Fruit fly (Drosophila melanogaster) whole organism, embryonic: ENCODE data around the gene PAPLA1.

Source experiments
- CG14014 ChIP-seq: fragments of 200-800 bp; sonication (Bioruptor generic); IDR thresholded peaks from 2 replicates; pipeline ENCODE4 v1.3.6; 2022; ENCODE audit warnings: missing biosample characterization, missing genetic modification characterization
- CG1603 ChIP-seq: fragments of 200-800 bp; sonication (Bioruptor generic); optimal IDR thresholded peaks from 2 replicates; lab custom pipeline; 2019; ENCODE audit warnings: missing biosample characterization, mild to moderate bottlenecking, missing genetic modification characterization, moderate library complexity
- CG31388 ChIP-seq: fragments of 200-800 bp; sonication (Bioruptor generic); optimal IDR thresholded peaks from 2 replicates; lab custom pipeline; 2016; ENCODE audit warnings: missing biosample characterization, missing genetic modification characterization
- CG32767 ChIP-seq: fragments of 200-800 bp; sonication (Bioruptor generic); IDR thresholded peaks from 2 replicates; pipeline ENCODE4 v1.3.6; 2022; ENCODE audit warnings: missing biosample characterization, missing genetic modification characterization
- CG33213 ChIP-seq: fragments of 200-800 bp; sonication (Bioruptor generic); optimal IDR thresholded peaks from 3 replicates; lab custom pipeline; 2016; ENCODE audit warnings: missing biosample characterization, missing genetic modification characterization
- CG34376 ChIP-seq: fragments of 200-800 bp; sonication (Bioruptor generic); optimal IDR thresholded peaks from 2 replicates; lab custom pipeline; 2018; ENCODE audit warnings: missing biosample characterization, mild to moderate bottlenecking, missing genetic modification characterization
- CG9932 ChIP-seq: fragments of 200-800 bp; sonication (Bioruptor generic); IDR thresholded peaks from 2 replicates; pipeline ENCODE4 v1.3.6; 2022; ENCODE audit warnings: missing biosample characterization, missing genetic modification characterization
- Hr39 ChIP-seq: fragments of >200 bp; optimal IDR thresholded peaks from 2 replicates; lab custom pipeline; 2017
- Meics ChIP-seq: fragments of 200-800 bp; sonication (Bioruptor generic); optimal IDR thresholded peaks from 2 replicates; lab custom pipeline; 2017; ENCODE audit warnings: missing biosample characterization, mild to moderate bottlenecking, missing genetic modification characterization
- kay ChIP-seq: fragments of 200-800 bp; sonication (Bioruptor generic); optimal IDR thresholded peaks from 2 replicates; lab custom pipeline; 2016; ENCODE audit warnings: missing biosample characterization, missing genetic modification characterization
- wdn ChIP-seq: fragments of 200-800 bp; sonication (Bioruptor generic); IDR thresholded peaks from 2 replicates; pipeline ENCODE4 v1.3.6; 2022; ENCODE audit warnings: missing biosample characterization, missing genetic modification characterization
- zen2 ChIP-seq: fragments of 200-800 bp; sonication (Bioruptor generic); IDR thresholded peaks from 3 replicates; pipeline ENCODE4 v1.3.6; 2022; ENCODE audit warnings: missing biosample characterization, missing genetic modification characterization; ENCODE audit not compliant: partially characterized antibody

DNA sequence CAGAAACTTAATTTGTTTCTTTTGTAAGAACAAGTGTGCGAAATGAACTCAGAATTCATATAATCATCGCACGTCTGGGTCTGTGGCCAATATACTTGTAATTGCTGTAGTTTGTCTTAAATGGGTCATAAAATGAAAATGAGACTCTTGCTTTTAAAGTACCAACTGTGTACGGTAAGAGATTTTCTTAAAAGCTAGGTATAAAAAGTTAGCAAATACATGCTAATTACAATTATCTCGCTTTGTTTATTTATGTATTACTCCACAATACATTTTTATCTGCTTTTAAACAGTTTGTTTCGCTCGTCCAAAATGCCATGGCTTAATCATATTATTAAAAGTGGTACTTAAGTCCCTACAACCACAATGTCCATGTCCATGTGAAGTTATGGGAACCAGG is 44.3 kb upstream of the PAPLA1 start:
- TF ChIP-seq CG32767 (GFP tag; lab: Robert Waterston, UW) = no peak
- no peak for TF ChIP-seq kay (GFP tag; lab: Kevin White, UChicago)
- no peak for TF ChIP-seq CG34376 (GFP tag; lab: Kevin White, UChicago)
- TF ChIP-seq wdn (GFP tag; lab: Robert Waterston, UW) = no peak
- TF ChIP-seq CG33213 (GFP tag; lab: Kevin White, UChicago) = no peak
- no peak for TF ChIP-seq Meics (GFP tag; lab: Kevin White, UChicago)
- TF ChIP-seq Hr39 = no peak
- no peak for TF ChIP-seq CG31388
- TF ChIP-seq CG14014 = no peak
- TF ChIP-seq CG1603 = no peak
- no peak for TF ChIP-seq zen2 (GFP tag; lab: Robert Waterston, UW)
- TF ChIP-seq CG9932 (GFP tag; lab: Robert Waterston, UW) = no peak
